Fruit fly (Drosophila melanogaster) whole organism, embryonic: ENCODE measurements around the gene fry.

Source experiments
- Ada2b ChIP-seq: fragments of 200-800 bp; sonication (Bioruptor generic); IDR thresholded peaks from 2 replicates; pipeline ENCODE4 v1.3.6; 2022; ENCODE audit warnings: missing biosample characterization, missing genetic modification characterization
- Aef1 ChIP-seq: fragments of 200-800 bp; sonication (Bioruptor generic); IDR thresholded peaks from 3 replicates; pipeline ENCODE4 v1.3.6; 2022; ENCODE audit warnings: missing biosample characterization, missing genetic modification characterization
- Atf3 ChIP-seq: fragments of 200-800 bp; sonication (Bioruptor generic); optimal IDR thresholded peaks from 3 replicates; lab custom pipeline; 2016; ENCODE audit warnings: missing biosample characterization, missing genetic modification characterization
- Bteb2 ChIP-seq: fragments of 200-800 bp; sonication (Bioruptor generic); optimal IDR thresholded peaks from 2 replicates; lab custom pipeline; 2016; ENCODE audit warnings: missing biosample characterization, missing genetic modification characterization
- CG11723 ChIP-seq: fragments of 200-800 bp; sonication (Bioruptor generic); optimal IDR thresholded peaks from 2 replicates; lab custom pipeline; 2017; ENCODE audit warnings: missing biosample characterization, mild to moderate bottlenecking, missing genetic modification characterization
- CG13123 ChIP-seq: fragments of 200-800 bp; sonication (Bioruptor generic); optimal IDR thresholded peaks from 2 replicates; lab custom pipeline; 2016; ENCODE audit warnings: missing biosample characterization, missing genetic modification characterization
- CG14667 ChIP-seq: fragments of 200-800 bp; sonication (Bioruptor generic); IDR thresholded peaks from 2 replicates; pipeline ENCODE4 v1.3.6; 2022; ENCODE audit warnings: missing biosample characterization, missing genetic modification characterization
- CG15269 ChIP-seq: fragments of 200-800 bp; sonication (Bioruptor generic); optimal IDR thresholded peaks from 2 replicates; lab custom pipeline; 2018; ENCODE audit warnings: missing biosample characterization, mild to moderate bottlenecking, missing genetic modification characterization, moderate library complexity
- CG15479 ChIP-seq: fragments of 200-800 bp; sonication (Bioruptor generic); optimal IDR thresholded peaks from 3 replicates; lab custom pipeline; 2019; ENCODE audit warnings: missing biosample characterization, mild to moderate bottlenecking, missing genetic modification characterization, moderate library complexity
- CG15514 ChIP-seq: fragments of 200-800 bp; sonication (Bioruptor generic); optimal IDR thresholded peaks from 3 replicates; lab custom pipeline; 2017; ENCODE audit warnings: missing biosample characterization, missing genetic modification characterization, mild to moderate bottlenecking, moderate library complexity, missing genetic modification reagents
- CG15601 ChIP-seq: fragments of 200-800 bp; sonication (Bioruptor generic); optimal IDR thresholded peaks from 3 replicates; lab custom pipeline; 2019; ENCODE audit warnings: missing biosample characterization, mild to moderate bottlenecking, missing genetic modification characterization, moderate library complexity
- CG17186 ChIP-seq: fragments of 200-800 bp; sonication (Bioruptor generic); optimal IDR thresholded peaks from 3 replicates; lab custom pipeline; 2017; ENCODE audit warnings: missing biosample characterization, missing genetic modification reagents, missing genetic modification characterization
- CG17568 ChIP-seq: fragments of 200-800 bp; sonication (Bioruptor generic); optimal IDR thresholded peaks from 2 replicates; lab custom pipeline; 2018; ENCODE audit warnings: missing biosample characterization, mild to moderate bottlenecking, missing genetic modification characterization, moderate library complexity
- CG17612 ChIP-seq: fragments of 200-800 bp; sonication (Bioruptor generic); IDR thresholded peaks from 2 replicates; pipeline ENCODE4 v1.3.6; 2022; ENCODE audit warnings: missing biosample characterization, missing genetic modification characterization
- CG18011 ChIP-seq: fragments of 200-800 bp; sonication (Bioruptor generic); optimal IDR thresholded peaks from 2 replicates; lab custom pipeline; 2017; ENCODE audit warnings: missing biosample characterization, missing genetic modification characterization, mild to moderate bottlenecking, moderate library complexity, missing genotype
- CG18599 ChIP-seq: fragments of 200-800 bp; sonication (Bioruptor generic); optimal IDR thresholded peaks from 3 replicates; lab custom pipeline; 2017; ENCODE audit warnings: missing biosample characterization, missing genetic modification characterization, mild to moderate bottlenecking, moderate library complexity, missing genetic modification reagents
- CG2875 ChIP-seq: fragments of 200-800 bp; sonication (Bioruptor generic); optimal IDR thresholded peaks from 2 replicates; lab custom pipeline; 2017; ENCODE audit warnings: missing biosample characterization, mild to moderate bottlenecking, missing genetic modification characterization, missing genetic modification reagents
- CG30431 ChIP-seq: fragments of 200-800 bp; sonication (Bioruptor generic); optimal IDR thresholded peaks from 2 replicates; lab custom pipeline; 2017; ENCODE audit warnings: missing biosample characterization, missing genetic modification characterization
- CG31224 ChIP-seq: fragments of 200-800 bp; sonication (Bioruptor generic); IDR thresholded peaks from 2 replicates; pipeline ENCODE4 v1.3.6; 2022; ENCODE audit warnings: missing biosample characterization, missing genetic modification characterization
- CG34376 ChIP-seq: fragments of 200-800 bp; sonication (Bioruptor generic); optimal IDR thresholded peaks from 2 replicates; lab custom pipeline; 2018; ENCODE audit warnings: missing biosample characterization, mild to moderate bottlenecking, missing genetic modification characterization
- CG3726 ChIP-seq: fragments of 200-800 bp; sonication (Bioruptor generic); IDR thresholded peaks from 3 replicates; pipeline ENCODE4, ENCODE4 v1.3.6; 2022; ENCODE audit warnings: missing biosample characterization, missing genetic modification characterization
- CG6683 ChIP-seq: fragments of 200-800 bp; sonication (Bioruptor generic); optimal IDR thresholded peaks from 2 replicates; lab custom pipeline; 2017; ENCODE audit warnings: missing biosample characterization, mild to moderate bottlenecking, missing genetic modification characterization, missing genetic modification reagents
- CG6813 ChIP-seq: fragments of 200-800 bp; sonication (Bioruptor generic); optimal IDR thresholded peaks from 2 replicates; lab custom pipeline; 2017; ENCODE audit warnings: missing biosample characterization, missing genetic modification characterization, mild to moderate bottlenecking, moderate library complexity, missing genetic modification reagents
- CG7786 ChIP-seq: fragments of 200-800 bp; sonication (Bioruptor generic); optimal IDR thresholded peaks from 2 replicates; lab custom pipeline; 2016; ENCODE audit warnings: missing biosample characterization, missing genetic modification characterization
- CG7987 ChIP-seq: fragments of 200-800 bp; sonication (Bioruptor generic); optimal IDR thresholded peaks from 2 replicates; lab custom pipeline; 2018; ENCODE audit warnings: missing biosample characterization, mild to moderate bottlenecking, missing genetic modification characterization, moderate library complexity
- CG8281 ChIP-seq: fragments of 200-800 bp; sonication (Bioruptor generic); optimal IDR thresholded peaks from 2 replicates; lab custom pipeline; 2018; ENCODE audit warnings: missing biosample characterization, mild to moderate bottlenecking, missing genetic modification characterization, moderate library complexity
- CG8359 ChIP-seq: fragments of 200-800 bp; sonication (Bioruptor generic); optimal IDR thresholded peaks from 2 replicates; lab custom pipeline; 2017; ENCODE audit warnings: missing biosample characterization, mild to moderate bottlenecking, missing genetic modification characterization, borderline replicate concordance
- E2f1 ChIP-seq: fragments of 200-800 bp; sonication (Bioruptor generic); IDR thresholded peaks from 2 replicates; pipeline ENCODE4 v1.3.6; 2022; ENCODE audit warnings: missing biosample characterization, missing genetic modification characterization
- H2.0 ChIP-seq: fragments of 200-800 bp; sonication (Bioruptor generic); IDR thresholded peaks from 2 replicates; pipeline ENCODE4 v1.3.6; 2022; ENCODE audit warnings: missing biosample characterization, missing genetic modification characterization
- HHEX ChIP-seq: fragments of 200-800 bp; sonication (Bioruptor generic); optimal IDR thresholded peaks from 3 replicates; lab custom pipeline; 2017; ENCODE audit warnings: missing biosample characterization, mild to moderate bottlenecking, missing genetic modification characterization, missing genetic modification reagents
- Oaz ChIP-seq: fragments of 200-800 bp; sonication (Bioruptor generic); IDR thresholded peaks from 2 replicates; pipeline ENCODE4 v1.3.6; 2022; ENCODE audit warnings: missing biosample characterization, missing genetic modification characterization
- Sox100B ChIP-seq: fragments of 200-800 bp; sonication (Bioruptor generic); optimal IDR thresholded peaks from 3 replicates; lab custom pipeline; 2018; ENCODE audit warnings: missing biosample characterization, mild to moderate bottlenecking, missing genetic modification characterization
- Xbp1 ChIP-seq: fragments of 200-800 bp; sonication (Bioruptor generic); optimal IDR thresholded peaks from 3 replicates; lab custom pipeline; 2016; ENCODE audit warnings: missing biosample characterization, mild to moderate bottlenecking, missing genetic modification characterization
- amos ChIP-seq: fragments of 200-800 bp; sonication (Bioruptor generic); IDR thresholded peaks from 2 replicates; pipeline ENCODE4 v1.3.6; 2022; ENCODE audit warnings: missing biosample characterization, missing genetic modification characterization; ENCODE audit not compliant: partially characterized antibody
- bcd ChIP-seq: fragments of 200-800 bp; sonication (Bioruptor generic); optimal IDR thresholded peaks from 2 replicates; lab custom pipeline; 2017; ENCODE audit warnings: missing biosample characterization, mild to moderate bottlenecking, missing genetic modification characterization
- croc ChIP-seq: fragments of 200-800 bp; sonication (Bioruptor generic); conservative IDR thresholded peaks from 3 replicates; pipeline ENCODE4 v1.3.6; 2022; ENCODE audit warnings: missing biosample characterization, missing genetic modification characterization
- crp ChIP-seq, 2 experiments: fragments of 200-800 bp; sonication (Bioruptor generic); optimal IDR thresholded peaks; 2 replicates in 1 of 2; 3 replicates in 1 of 2; lab custom pipeline; 2017; ENCODE audit warnings: missing biosample characterization in 2 of 2, missing genetic modification characterization in 2 of 2, mild to moderate bottlenecking in 1 of 2, moderate library complexity in 1 of 2
- dmrt11E ChIP-seq: fragments of 200-800 bp; sonication (Bioruptor generic); optimal IDR thresholded peaks from 3 replicates; lab custom pipeline; 2018; ENCODE audit warnings: missing biosample characterization, mild to moderate bottlenecking, missing genetic modification characterization, moderate library complexity
- hb ChIP-seq: fragments of 200-800 bp; sonication (Bioruptor generic); IDR thresholded peaks from 3 replicates; pipeline ENCODE4 v1.3.6; 2022; ENCODE audit warnings: missing biosample characterization, missing genetic modification characterization; ENCODE audit not compliant: partially characterized antibody
- jing ChIP-seq: fragments of 200-800 bp; sonication (Bioruptor generic); optimal IDR thresholded peaks from 2 replicates; lab custom pipeline; 2018; ENCODE audit warnings: missing biosample characterization, mild to moderate bottlenecking, missing genetic modification characterization
- knrl ChIP-seq: fragments of 200-800 bp; sonication (Bioruptor generic); IDR thresholded peaks from 3 replicates; pipeline ENCODE4 v1.3.6; 2022; ENCODE audit warnings: missing biosample characterization, missing genetic modification characterization; ENCODE audit not compliant: partially characterized antibody
- mam ChIP-seq: fragments of 200-800 bp; sonication (Bioruptor generic); optimal IDR thresholded peaks from 3 replicates; lab custom pipeline; 2016; ENCODE audit warnings: missing biosample characterization, missing genetic modification characterization
- org-1 ChIP-seq: fragments of 200-800 bp; sonication (Bioruptor generic); optimal IDR thresholded peaks from 2 replicates; lab custom pipeline; 2017; ENCODE audit warnings: missing biosample characterization, missing genetic modification characterization
- sc ChIP-seq, 3 experiments: fragments of >200 bp in 2 of 3; fragments of 200-800 bp in 1 of 3; sonication (Bioruptor generic) in 1 of 3; optimal IDR thresholded peaks; 2 replicates in 2 of 3; 3 replicates in 1 of 3; lab custom pipeline; 2017; ENCODE audit warnings: mild to moderate bottlenecking in 1 of 3, missing biosample characterization in 1 of 3, missing genetic modification characterization in 1 of 3, missing genetic modification reagents in 1 of 3
- sob ChIP-seq: fragments of 200-800 bp; sonication (Bioruptor generic); IDR thresholded peaks from 2 replicates; pipeline ENCODE4 v1.3.6; 2022; ENCODE audit warnings: missing biosample characterization, missing genetic modification characterization
- tna ChIP-seq: fragments of 200-800 bp; sonication (Bioruptor generic); IDR thresholded peaks from 2 replicates; pipeline ENCODE4 v1.3.6; 2022; ENCODE audit warnings: missing biosample characterization, missing genetic modification characterization; ENCODE audit not compliant: partially characterized antibody
- yki ChIP-seq: fragments of >200 bp; optimal IDR thresholded peaks from 3 replicates; lab custom pipeline; 2018
- zen ChIP-seq: fragments of 200-800 bp; sonication (Bioruptor generic); optimal IDR thresholded peaks from 3 replicates; lab custom pipeline; 2018; ENCODE audit warnings: missing biosample characterization, mild to moderate bottlenecking, missing genetic modification characterization, moderate library complexity

The fry gene

dm6 chr3L:9692892-9693551 is 14.1 kb upstream of the fry start (continued):
- TF ChIP-seq Oaz (GFP tag; lab: Robert Waterston, UW) (peak; percentile 82), croc (GFP tag; lab: Robert Waterston, UW) (peak; percentile 86), Atf3 (peak; percentile 96), Aef1 (GFP tag; lab: Robert Waterston, UW) (peak; percentile 85), CG6683 (GFP tag; lab: Kevin White, UChicago) (peak; percentile 91), CG17568 (GFP tag; lab: Kevin White, UChicago) (peak; percentile 86), yki (no peak), knrl (no peak), sob (peak; percentile 92), crp (GFP tag; optimal IDR thresholded peaks at IDR 0.05; lab: Kevin White, UChicago) (peak in 1 of 2 experiments; percentile 66), H2.0 (GFP tag; lab: Robert Waterston, UW) (peak; percentile 88), CG15601 (tag; lab: Kevin White, UChicago) (peak; percentile 93), CG7786 (GFP tag; lab: Kevin White, UChicago) (peak; percentile 97), CG17612 (GFP tag; lab: Robert Waterston, UW) (peak; percentile 64), sc (optimal IDR thresholded peaks at IDR 0.05; lab: Kevin White, UChicago) (no peak), sc (GFP tag; optimal IDR thresholded peaks at IDR 0.05; lab: Kevin White, UChicago) (peak; percentile 95), CG18599 (peak; percentile 97), CG15479 (GFP tag; lab: Kevin White, UChicago) (no peak), amos (no peak), CG15269 (peak; percentile 96), CG18011 (peak; percentile 85), CG30431 (GFP tag; lab: Kevin White, UChicago) (peak; percentile 94), Ada2b (peak; percentile 85), CG15514 (GFP tag; lab: Kevin White, UChicago) (peak; percentile 87), jing (peak; percentile 91), CG7987 (GFP tag; lab: Kevin White, UChicago) (peak; percentile 82), zen (tag; lab: Kevin White, UChicago) (peak; percentile 74), Bteb2 (GFP tag; lab: Kevin White, UChicago) (peak; percentile 96), CG34376 (GFP tag; lab: Kevin White, UChicago) (peak; percentile 94), HHEX (GFP tag; lab: Kevin White, UChicago) (peak; percentile 96), Sox100B (GFP tag; lab: Kevin White, UChicago) (peak; percentile 99), Xbp1 (GFP tag; lab: Kevin White, UChicago) (peak; percentile 96), CG2875 (GFP tag; lab: Kevin White, UChicago) (peak; percentile 86), hb (GFP tag; lab: Robert Waterston, UW) (no peak), CG11723 (GFP tag; lab: Kevin White, UChicago) (peak; percentile 95), E2f1 (GFP tag; lab: Robert Waterston, UW) (peak; percentile 82), org-1 (GFP tag; lab: Kevin White, UChicago) (peak; percentile 97), CG17186 (GFP tag; lab: Kevin White, UChicago) (peak; percentile 74), mam (peak; percentile 96), CG3726 (GFP tag; lab: Robert Waterston, UW) (peak; percentile 86), bcd (GFP tag; lab: Kevin White, UChicago) (peak; percentile 98), dmrt11E (tag; lab: Kevin White, UChicago) (peak; percentile 88), tna (GFP tag; lab: Robert Waterston, UW) (no peak), CG31224 (GFP tag; lab: Robert Waterston, UW) (peak; percentile 81), CG8359 (GFP tag; lab: Kevin White, UChicago) (peak; percentile 86), CG6813 (GFP tag; lab: Kevin White, UChicago) (peak; percentile 89), CG8281 (tag; lab: Kevin White, UChicago) (peak; percentile 85), CG13123 (GFP tag; lab: Kevin White, UChicago) (peak; percentile 82), CG14667 (GFP tag; lab: Robert Waterston, UW) (peak; percentile 79)
